Fruit fly (Drosophila melanogaster): ENCODE results near the gene Pitslre.
A peak's percentile ranks its signal among the peaks of the same experiment; 100 is the strongest.

Gene Pitslre

dm6 chr3L:20800208-20800607 is 28.9 kb downstream of the Pitslre start, which contains the start of gene Spc105R (continued):
- TF ChIP-seq run (tag; optimal IDR thresholded peaks at IDR 0.05) = no peak
- no peak for TF ChIP-seq CG17385 (GFP tag; optimal IDR thresholded peaks at IDR 0.05)
- no peak for TF ChIP-seq tio (GFP tag; optimal IDR thresholded peaks at IDR 0.05)
- no peak for TF ChIP-seq Side (GFP tag; optimal IDR thresholded peaks at IDR 0.05)
- TF ChIP-seq cwo (GFP tag; optimal IDR thresholded peaks at IDR 0.05) = no peak
- no peak for TF ChIP-seq CG16815 (GFP tag; optimal IDR thresholded peaks at IDR 0.05)
- no peak for TF ChIP-seq Six4 (GFP tag; optimal IDR thresholded peaks at IDR 0.05)
- TF ChIP-seq CG30403 (GFP tag; optimal IDR thresholded peaks at IDR 0.05) = no peak
- TF ChIP-seq CG9932 (GFP tag; IDR thresholded peaks at IDR 0.05) = no peak
- no peak for TF ChIP-seq ci (GFP tag; IDR thresholded peaks at IDR 0.05)
- no peak for TF ChIP-seq HLH54F (GFP tag; optimal IDR thresholded peaks at IDR 0.05)
- no peak for TF ChIP-seq CG13894 (tag; optimal IDR thresholded peaks at IDR 0.05)
- TF ChIP-seq CG31441 (GFP tag; IDR thresholded peaks at IDR 0.05) = no peak
- no peak for TF ChIP-seq Oli (tag; optimal IDR thresholded peaks at IDR 0.05)
- TF ChIP-seq CG8089 (GFP tag; optimal IDR thresholded peaks at IDR 0.05) = no peak
- TF ChIP-seq CG5953 (GFP tag; IDR thresholded peaks at IDR 0.05) = no peak
- TF ChIP-seq CG9215 (GFP tag; IDR thresholded peaks at IDR 0.05) = no peak
- no peak for TF ChIP-seq eyg (GFP tag; optimal IDR thresholded peaks at IDR 0.05)
- no peak for TF ChIP-seq bab2 (GFP tag; optimal IDR thresholded peaks at IDR 0.05)
- TF ChIP-seq crc (GFP tag; optimal IDR thresholded peaks at IDR 0.05) = no peak
- TF ChIP-seq Dip2 (GFP tag; IDR thresholded peaks at IDR 0.05) = no peak
- TF ChIP-seq Myb (GFP tag; optimal IDR thresholded peaks at IDR 0.05) = peak; percentile 99
- TF ChIP-seq Dad (GFP tag; optimal IDR thresholded peaks at IDR 0.05) = no peak
- TF ChIP-seq CG4360 (GFP tag; IDR thresholded peaks at IDR 0.05) = no peak
- no peak for TF ChIP-seq Fer1 (GFP tag; optimal IDR thresholded peaks at IDR 0.05)
- TF ChIP-seq fd102C (GFP tag; optimal IDR thresholded peaks at IDR 0.05) = no peak
- no peak for TF ChIP-seq nau (GFP tag; optimal IDR thresholded peaks at IDR 0.05)
- TF ChIP-seq Blimp-1 (GFP tag; optimal IDR thresholded peaks at IDR 0.05) = no peak
- no peak for TF ChIP-seq Usf (GFP tag; optimal IDR thresholded peaks at IDR 0.05)
- TF ChIP-seq CG7271 (tag; optimal IDR thresholded peaks at IDR 0.05) = no peak
- TF ChIP-seq ac (GFP tag; optimal IDR thresholded peaks at IDR 0.05) = no peak
- no peak for TF ChIP-seq scrt (GFP tag; optimal IDR thresholded peaks at IDR 0.05)
- TF ChIP-seq CG18476 (GFP tag; optimal IDR thresholded peaks at IDR 0.05) = no peak
- no peak for TF ChIP-seq pb (GFP tag; optimal IDR thresholded peaks at IDR 0.05)
- no peak for TF ChIP-seq kay (GFP tag; optimal IDR thresholded peaks at IDR 0.05)
- peak; percentile 43; the same call in 2 of the 3 replicates for TF ChIP-seq CG6791 (GFP tag; IDR thresholded peaks at IDR 0.05; ENCODE audit: partially characterized antibody)
- TF ChIP-seq lmd (GFP tag; IDR thresholded peaks at IDR 0.05) = no peak
- TF ChIP-seq CG15514 (GFP tag; optimal IDR thresholded peaks at IDR 0.05) = peak; percentile 25
- no peak for TF ChIP-seq gem (tag; optimal IDR thresholded peaks at IDR 0.05)
- no peak for TF ChIP-seq D (optimal IDR thresholded peaks at IDR 0.05)
- TF ChIP-seq D (GFP tag; optimal IDR thresholded peaks at IDR 0.05) = no peak
- TF ChIP-seq abd-A (tag; optimal IDR thresholded peaks at IDR 0.05) = no peak
- TF ChIP-seq CG2120 (GFP tag; optimal IDR thresholded peaks at IDR 0.05) = no peak
- TF ChIP-seq dmrt99B (tag; optimal IDR thresholded peaks at IDR 0.05) = no peak
- peak; percentile 72 for TF ChIP-seq phol (tag; optimal IDR thresholded peaks at IDR 0.05)
- peak; percentile 90 for TF ChIP-seq E2f2 (GFP tag; IDR thresholded peaks at IDR 0.05)
- TF ChIP-seq CG1602 (GFP tag; optimal IDR thresholded peaks at IDR 0.05) = no peak
- TF ChIP-seq Optix (GFP tag; IDR thresholded peaks at IDR 0.05) = no peak
- TF ChIP-seq CG4424 (GFP tag; optimal IDR thresholded peaks at IDR 0.05) = no peak
- no peak for TF ChIP-seq schlank (tag; optimal IDR thresholded peaks at IDR 0.05)
- no peak for TF ChIP-seq CG15601 (tag; optimal IDR thresholded peaks at IDR 0.05)
- no peak for TF ChIP-seq NFAT (GFP tag; IDR thresholded peaks at IDR 0.05)

Data from whole organism, embryonic.